Worm (Caenorhabditis elegans) whole organism, L4 larva: ENCODE results near the gene mvb-12.

Source experiments
- F26F4.8 ChIP-seq: fragments of 200-800 bp; sonication (Bioruptor generic); conservative IDR thresholded peaks from 2 replicates; pipeline ENCODE4 v1.3.6; 2022; ENCODE audit warnings: missing genetic modification characterization, missing compliant biosample characterization
- ceh-82 ChIP-seq: sonication (generic microtip); optimal IDR thresholded peaks from 2 replicates; lab custom pipeline; 2017; ENCODE audit warnings: missing biosample characterization, missing genetic modification characterization
- ztf-11 ChIP-seq: fragments of 150-350 bp; optimal IDR thresholded peaks from 2 replicates; lab custom pipeline; 2014; ENCODE audit warnings: missing biosample characterization, missing genetic modification characterization

DNA sequence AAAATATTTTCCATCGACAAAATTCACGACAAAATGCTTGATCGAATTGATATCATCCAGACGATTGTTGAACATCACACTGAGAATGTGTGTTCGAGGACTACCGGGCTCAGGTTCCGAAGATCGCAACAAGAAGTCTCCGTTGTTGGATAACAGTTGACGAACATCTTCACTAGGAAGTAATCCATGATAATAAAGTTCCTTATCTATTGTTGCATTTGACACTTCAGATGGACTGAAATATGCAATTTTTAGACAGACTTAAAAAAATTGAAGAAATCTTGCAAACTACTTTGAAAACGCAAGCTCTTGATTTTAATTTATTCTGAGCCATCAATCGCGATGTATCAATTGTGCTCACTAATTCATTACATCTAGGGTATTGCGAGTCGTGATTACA is 46.9 kb downstream of the mvb-12 start:
- TF ChIP-seq ceh-82 (tag; lab: Kevin White, UChicago) (no peak), F26F4.8 (GFP tag; lab: Robert Waterston, UW) (no peak), ztf-11 (tag; lab: Kevin White, UChicago) (no peak)
